Worm (Caenorhabditis elegans) whole organism, young adult: ENCODE data around the gene F07C6.3.

Source experiments
- B0019.2 ChIP-seq: fragments of 200-800 bp; sonication (Bioruptor generic); conservative IDR thresholded peaks from 2 replicates; pipeline ENCODE4 v1.3.6; 2022; ENCODE audit warnings: missing genetic modification reagents, missing genetic modification characterization, missing compliant biosample characterization
- C06A6.2 ChIP-seq: fragments of 200-800 bp; sonication (Bioruptor generic); conservative IDR thresholded peaks from 2 replicates; pipeline ENCODE4 v1.3.6; 2022; ENCODE audit warnings: missing genetic modification characterization, missing compliant biosample characterization
- C17E4.6 ChIP-seq: fragments of 200-800 bp; sonication (Bioruptor generic); IDR thresholded peaks from 2 replicates; pipeline ENCODE4 v1.3.6; 2022; ENCODE audit warnings: missing genetic modification reagents, missing genetic modification characterization, missing compliant biosample characterization
- D2030.7 ChIP-seq: fragments of 200-800 bp; sonication (Bioruptor generic); IDR thresholded peaks from 2 replicates; pipeline ENCODE4 v1.3.6; 2022; ENCODE audit warnings: missing genetic modification reagents, missing genetic modification characterization, missing compliant biosample characterization
- F23B12.7 ChIP-seq: sonication (generic microtip); optimal IDR thresholded peaks from 2 replicates; lab custom pipeline; 2017; ENCODE audit warnings: missing genetic modification characterization, mild to moderate bottlenecking, missing compliant biosample characterization, antibody characterized with exemption, moderate library complexity; ENCODE audit not compliant: insufficient read depth
- F33H1.4 ChIP-seq: fragments of 200-800 bp; sonication (Bioruptor generic); IDR thresholded peaks from 2 replicates; pipeline ENCODE4 v1.3.6; 2022; ENCODE audit warnings: missing genetic modification reagents, missing genetic modification characterization, missing compliant biosample characterization
- F49E8.2 ChIP-seq: sonication (generic microtip); optimal IDR thresholded peaks from 3 replicates; lab custom pipeline; 2017; ENCODE audit warnings: missing genetic modification characterization, mild to moderate bottlenecking, missing compliant biosample characterization, antibody characterized with exemption, moderate library complexity; ENCODE audit not compliant: insufficient read depth
- T07F8.4 ChIP-seq: sonication (generic microtip); optimal IDR thresholded peaks from 2 replicates; lab custom pipeline; 2016; ENCODE audit warnings: mild to moderate bottlenecking, missing genetic modification characterization, moderate library complexity, missing compliant biosample characterization
- Y53G8AR.9 ChIP-seq: fragments of 200-800 bp; sonication (Bioruptor generic); conservative IDR thresholded peaks from 2 replicates; pipeline ENCODE4 v1.3.6; 2022; ENCODE audit warnings: missing genetic modification reagents, missing genetic modification characterization, missing compliant biosample characterization
- ama-1 ChIP-seq, 3 experiments: fragments of 150-350 bp in 1 of 3; sonication (generic microtip) in 2 of 3; optimal IDR thresholded peaks; 2 replicates each; lab custom pipeline; 2014 to 2018; ENCODE audit warnings: missing biosample characterization in 2 of 3, missing genetic modification characterization in 2 of 3, missing genetic modification reagents in 2 of 3
- aptf-2 ChIP-seq: fragments of 200-800 bp; sonication (Bioruptor generic); conservative IDR thresholded peaks from 2 replicates; pipeline ENCODE4 v1.3.6; 2022; ENCODE audit warnings: missing genetic modification reagents, missing genetic modification characterization, missing compliant biosample characterization
- aptf-3 ChIP-seq: fragments of 200-800 bp; sonication (Bioruptor generic); IDR thresholded peaks from 2 replicates; pipeline ENCODE4 v1.3.6; 2022; ENCODE audit warnings: missing genetic modification characterization, missing compliant biosample characterization
- athp-1 ChIP-seq: sonication (generic microtip); optimal IDR thresholded peaks from 2 replicates; lab custom pipeline; 2017; ENCODE audit warnings: mild to moderate bottlenecking, missing genetic modification characterization, missing compliant biosample characterization
- attf-5 ChIP-seq: fragments of 200-800 bp; sonication (Bioruptor generic); optimal IDR thresholded peaks from 2 replicates; lab custom pipeline; 2018; ENCODE audit warnings: mild to moderate bottlenecking, missing genetic modification characterization, missing compliant biosample characterization
- bed-1 ChIP-seq: fragments of 200-800 bp; sonication (Bioruptor generic); IDR thresholded peaks from 2 replicates; pipeline ENCODE4 v1.3.6; 2022; ENCODE audit warnings: missing genetic modification reagents, missing genetic modification characterization, missing compliant biosample characterization
- cebp-2 ChIP-seq: fragments of 200-800 bp; sonication (Bioruptor generic); IDR thresholded peaks from 2 replicates; pipeline ENCODE4 v1.3.6; 2022; ENCODE audit warnings: missing genetic modification characterization, missing compliant biosample characterization
- egl-44 ChIP-seq: fragments of 200-800 bp; sonication (Bioruptor generic); IDR thresholded peaks from 2 replicates; pipeline ENCODE4 v1.3.6; 2022; ENCODE audit warnings: missing genetic modification reagents, missing genetic modification characterization, missing compliant biosample characterization
- egrh-3 ChIP-seq: fragments of 200-800 bp; sonication (Bioruptor generic); IDR thresholded peaks from 2 replicates; pipeline ENCODE4 v1.3.6; 2022; ENCODE audit warnings: missing genetic modification reagents, missing genetic modification characterization, missing compliant biosample characterization
- ekl-4 ChIP-seq: fragments of 200-800 bp; sonication (Bioruptor generic); IDR thresholded peaks from 2 replicates; pipeline ENCODE4 v1.3.6; 2022; ENCODE audit warnings: missing genetic modification reagents, missing genetic modification characterization, missing compliant biosample characterization
- gei-17 ChIP-seq: fragments of 200-800 bp; sonication (Bioruptor generic); optimal IDR thresholded peaks from 2 replicates; lab custom pipeline; 2018; ENCODE audit warnings: mild to moderate bottlenecking, missing genetic modification characterization, missing compliant biosample characterization
- hlh-12 ChIP-seq: sonication (generic microtip); optimal IDR thresholded peaks from 2 replicates; lab custom pipeline; 2016; ENCODE audit warnings: missing genetic modification characterization, missing compliant biosample characterization
- hmg-1.2 ChIP-seq: fragments of 200-800 bp; sonication (Bioruptor generic); IDR thresholded peaks from 2 replicates; pipeline ENCODE4 v1.3.6; 2022; ENCODE audit warnings: missing genetic modification reagents, missing genetic modification characterization, missing compliant biosample characterization
- hrde-1 ChIP-seq: sonication (generic microtip); optimal IDR thresholded peaks from 2 replicates; lab custom pipeline; 2016; ENCODE audit warnings: missing genetic modification characterization, mild to moderate bottlenecking, missing compliant biosample characterization, moderate library complexity, missing genotype, missing genetic modification reagents, borderline replicate concordance
- hsf-1 ChIP-seq: fragments of 200-800 bp; sonication (Bioruptor generic); IDR thresholded peaks from 2 replicates; pipeline ENCODE4 v1.3.6; 2022; ENCODE audit warnings: missing genetic modification reagents, missing genetic modification characterization, missing compliant biosample characterization
- lag-1 ChIP-seq: fragments of 200-800 bp; sonication (Bioruptor generic); IDR thresholded peaks from 2 replicates; pipeline ENCODE4 v1.3.6; 2022; ENCODE audit warnings: missing genetic modification reagents, missing genetic modification characterization, missing compliant biosample characterization
- lir-1 ChIP-seq: fragments of 200-800 bp; sonication (Bioruptor generic); conservative IDR thresholded peaks from 2 replicates; pipeline ENCODE4 v1.3.6; 2022; ENCODE audit warnings: missing genetic modification reagents, missing genetic modification characterization, missing compliant biosample characterization
- madf-6 ChIP-seq: fragments of 200-800 bp; sonication (Bioruptor generic); IDR thresholded peaks from 2 replicates; pipeline ENCODE4 v1.3.6; 2022; ENCODE audit warnings: missing genetic modification reagents, missing genetic modification characterization, missing compliant biosample characterization
- mcd-1 ChIP-seq: fragments of 200-800 bp; sonication (Bioruptor generic); IDR thresholded peaks from 2 replicates; pipeline ENCODE4 v1.3.6; 2022; ENCODE audit warnings: missing genetic modification reagents, missing genetic modification characterization, missing compliant biosample characterization
- mes-4 ChIP-seq: sonication (generic microtip); optimal IDR thresholded peaks from 2 replicates; lab custom pipeline; 2016; ENCODE audit warnings: missing genotype, missing genetic modification characterization, missing compliant biosample characterization
- nfya-1 ChIP-seq: sonication (generic microtip); optimal IDR thresholded peaks from 2 replicates; lab custom pipeline; 2017; ENCODE audit warnings: antibody characterized with exemption, missing compliant biosample characterization, missing genetic modification characterization, borderline replicate concordance; ENCODE audit not compliant: insufficient read depth
- nhr-27 ChIP-seq: fragments of 200-800 bp; sonication (Bioruptor generic); optimal IDR thresholded peaks from 2 replicates; lab custom pipeline; 2018; ENCODE audit warnings: mild to moderate bottlenecking, missing genetic modification characterization, moderate library complexity, missing compliant biosample characterization
- nhr-80 ChIP-seq: sonication (generic microtip); optimal IDR thresholded peaks from 2 replicates; lab custom pipeline; 2016; ENCODE audit warnings: missing genetic modification characterization, missing compliant biosample characterization
- rpc-1 ChIP-seq, 2 experiments: fragments of 150-350 bp in 1 of 2; sonication (generic microtip) in 1 of 2; optimal IDR thresholded peaks; 2 replicates each; lab custom pipeline; 2014 to 2018; ENCODE audit warnings: missing biosample characterization in 1 of 2, missing genetic modification characterization in 1 of 2, missing genetic modification reagents in 1 of 2, missing genotype in 1 of 2
- sdz-38 ChIP-seq: sonication (generic microtip); optimal IDR thresholded peaks from 2 replicates; lab custom pipeline; 2016; ENCODE audit warnings: missing genotype, missing genetic modification characterization, missing compliant biosample characterization
- snpc-1.1 ChIP-seq: sonication (generic microtip); optimal IDR thresholded peaks from 2 replicates; lab custom pipeline; 2017; ENCODE audit warnings: missing genetic modification characterization, mild to moderate bottlenecking, missing compliant biosample characterization, antibody characterized with exemption, moderate library complexity, missing genotype, missing genetic modification reagents; ENCODE audit not compliant: insufficient read depth
- snpc-1.3 ChIP-seq: sonication (generic microtip); optimal IDR thresholded peaks from 2 replicates; lab custom pipeline; 2017; ENCODE audit warnings: missing genetic modification characterization, mild to moderate bottlenecking, missing compliant biosample characterization, antibody characterized with exemption, moderate library complexity, missing genotype, missing genetic modification reagents; ENCODE audit not compliant: insufficient read depth
- snpc-3.4 ChIP-seq: sonication (generic microtip); optimal IDR thresholded peaks from 2 replicates; lab custom pipeline; 2017; ENCODE audit warnings: missing genetic modification characterization, mild to moderate bottlenecking, missing compliant biosample characterization, antibody characterized with exemption, moderate library complexity, missing genotype, missing genetic modification reagents
- snpc-4 ChIP-seq, 5 experiments: fragments of 150-350 bp in 1 of 5; sonication (generic microtip) in 4 of 5; optimal IDR thresholded peaks; 2 replicates each; lab custom pipeline; 2014 to 2018; ENCODE audit warnings: missing genetic modification characterization in 5 of 5, missing biosample characterization in 3 of 5, antibody characterized with exemption in 2 of 5, mild to moderate bottlenecking in 2 of 5, missing compliant biosample characterization in 2 of 5, missing genotype in 2 of 5, moderate library complexity in 2 of 5, missing genetic modification reagents in 1 of 5
- tbp1 ChIP-seq: fragments of 200-800 bp; sonication (Bioruptor generic); optimal IDR thresholded peaks from 2 replicates; lab custom pipeline; 2018; ENCODE audit warnings: mild to moderate bottlenecking, missing genetic modification characterization, missing compliant biosample characterization
- xnd-1 ChIP-seq: sonication (generic microtip); optimal IDR thresholded peaks from 2 replicates; lab custom pipeline; 2016; ENCODE audit warnings: missing genotype, missing genetic modification reagents, missing genetic modification characterization, missing compliant biosample characterization
- zfh-2 ChIP-seq: fragments of 200-800 bp; sonication (Bioruptor generic); conservative IDR thresholded peaks from 2 replicates; pipeline ENCODE4 v1.3.6; 2022; ENCODE audit warnings: missing genetic modification reagents, missing genetic modification characterization, missing compliant biosample characterization

Gene F07C6.3

DNA sequence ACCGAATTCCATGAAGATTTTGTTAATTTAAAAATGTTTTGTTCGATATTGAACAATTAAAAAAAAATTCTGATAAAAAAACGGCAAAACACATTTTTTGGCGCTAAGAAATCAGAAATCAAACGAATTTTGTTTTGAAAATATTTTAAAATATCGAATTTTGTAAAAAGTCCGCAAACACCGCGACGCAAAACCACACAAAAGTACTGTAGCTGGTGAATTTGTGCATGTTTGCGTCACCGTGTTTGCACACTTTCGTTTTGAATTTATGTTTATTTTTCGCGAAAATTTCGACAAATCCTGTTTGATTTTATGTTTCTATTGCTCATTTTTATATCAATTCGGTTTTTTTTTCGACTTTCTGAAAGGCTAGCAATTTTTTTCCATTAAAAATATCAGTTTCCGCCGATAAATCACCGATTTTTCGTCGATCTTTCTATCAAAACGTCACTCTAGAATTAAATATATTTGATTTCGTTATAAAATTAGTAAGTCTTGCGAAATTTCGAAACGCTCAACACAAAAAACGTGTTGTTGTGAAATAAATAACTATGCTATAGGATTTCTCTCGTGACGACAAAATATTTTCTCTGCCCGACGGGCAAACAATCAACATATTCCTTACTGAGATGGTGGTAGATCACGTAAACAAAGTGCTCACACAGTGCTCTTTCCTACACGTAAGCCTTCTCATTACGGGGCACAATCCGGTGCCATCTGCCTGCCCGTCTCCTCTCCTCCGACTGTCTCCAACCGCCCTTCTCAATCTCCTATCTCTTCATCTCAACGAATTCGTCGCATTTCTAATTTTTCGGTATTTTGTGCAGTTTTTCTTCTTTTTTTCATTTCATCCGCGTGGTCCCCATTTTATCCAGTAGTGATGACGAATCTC, 42.8 kb downstream of the F07C6.3 start (continued):
- TF ChIP-seq F33H1.4: peak; percentile 70
- peak; percentile 66 for TF ChIP-seq snpc-1.3
- no peak for TF ChIP-seq nhr-80 (tag; lab: Kevin White, UChicago)
- peak; percentile 20 for TF ChIP-seq F23B12.7
- TF ChIP-seq madf-6 (GFP tag; lab: Robert Waterston, UW): peak; percentile 87
- TF ChIP-seq snpc-4 (GFP tag; optimal IDR thresholded peaks at IDR 0.05; lab: Kevin White, UChicago): peak; percentile 10
- TF ChIP-seq snpc-4 (tag; optimal IDR thresholded peaks at IDR 0.05; lab: Kevin White, UChicago): peak in 3 of 4 experiments; percentile 49 to 80 (median 68)
- no peak for TF ChIP-seq athp-1 (tag; lab: Kevin White, UChicago)
- TF ChIP-seq D2030.7 (GFP tag; lab: Robert Waterston, UW): peak; percentile 73
- peak; percentile 95 for TF ChIP-seq B0019.2 (GFP tag; lab: Robert Waterston, UW)
- peak; percentile 71 for TF ChIP-seq snpc-1.1 (tag; lab: Kevin White, UChicago)
- TF ChIP-seq egl-44 (GFP tag; lab: Robert Waterston, UW): no peak
- TF ChIP-seq snpc-3.4 (tag; lab: Kevin White, UChicago): peak; percentile 83
- TF ChIP-seq xnd-1 (tag; lab: Kevin White, UChicago): peak; percentile 60
- peak; percentile 62 for TF ChIP-seq F49E8.2 (tag; lab: Kevin White, UChicago)
- peak; percentile 37 for TF ChIP-seq tbp1 (GFP tag; lab: Kevin White, UChicago)
- peak; percentile 20; the same call in 1 of the 2 replicates for TF ChIP-seq hmg-1.2

DNA sequence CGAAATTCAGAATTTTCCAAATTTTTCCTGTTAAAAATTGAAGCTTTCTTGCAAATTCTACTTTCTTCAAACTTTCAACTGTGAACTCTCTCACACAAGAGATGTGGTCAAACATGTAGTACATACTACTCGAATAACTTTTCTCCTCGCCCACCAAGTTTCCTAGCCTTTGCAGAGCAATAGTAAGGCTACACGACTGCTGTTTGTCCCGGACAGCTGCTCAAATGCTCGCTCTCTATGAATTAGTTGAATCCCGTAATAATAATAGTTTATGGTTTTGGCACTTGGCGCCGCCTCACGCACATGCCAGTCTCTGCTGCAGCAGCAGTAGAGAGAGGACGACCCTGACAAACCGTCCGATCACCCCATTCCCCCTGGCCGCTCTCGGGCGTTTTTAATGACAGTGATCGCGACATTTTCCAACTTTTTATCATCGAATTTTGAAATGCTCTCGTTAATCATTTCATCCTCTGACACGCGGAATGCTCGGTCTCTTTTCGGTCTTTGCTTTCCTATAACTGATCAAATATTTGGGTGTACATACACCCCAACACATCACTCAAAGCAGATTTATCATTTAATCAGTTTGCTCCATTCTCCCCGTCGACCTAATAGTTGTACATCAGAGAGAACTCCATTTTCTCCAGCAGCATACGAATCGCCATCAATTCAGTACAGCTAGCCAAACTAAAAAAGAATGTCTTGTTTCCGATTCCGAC, 44.8 kb downstream of the F07C6.3 start:
- TF ChIP-seq hrde-1 (tag; lab: Kevin White, UChicago) (no peak), Y53G8AR.9 (GFP tag; lab: Robert Waterston, UW) (no peak), C06A6.2 (GFP tag; lab: Robert Waterston, UW) (no peak), C17E4.6 (GFP tag; lab: Robert Waterston, UW) (no peak), lir-1 (GFP tag; lab: Robert Waterston, UW) (no peak), zfh-2 (GFP tag; lab: Robert Waterston, UW) (peak; percentile 91), ama-1 (optimal IDR thresholded peaks at IDR 0.05; lab: Kevin White, UChicago) (no peak), ama-1 (GFP tag; optimal IDR thresholded peaks at IDR 0.05; lab: Kevin White, UChicago) (no peak), gei-17 (GFP tag; lab: Kevin White, UChicago) (peak; percentile 1), T07F8.4 (tag; lab: Kevin White, UChicago) (no peak), mes-4 (tag; lab: Kevin White, UChicago) (no peak), cebp-2 (GFP tag; lab: Robert Waterston, UW) (no peak), nhr-27 (tag; lab: Kevin White, UChicago) (no peak), mcd-1 (GFP tag; lab: Robert Waterston, UW) (no peak), hsf-1 (GFP tag; lab: Robert Waterston, UW) (no peak), tbp1 (GFP tag; lab: Kevin White, UChicago) (peak; percentile 14), attf-5 (peak; percentile 41), lag-1 (GFP tag; lab: Robert Waterston, UW) (no peak), aptf-3 (GFP tag; lab: Robert Waterston, UW) (no peak), snpc-4 (GFP tag; optimal IDR thresholded peaks at IDR 0.05; lab: Kevin White, UChicago) (no peak), snpc-4 (tag; optimal IDR thresholded peaks at IDR 0.05; lab: Kevin White, UChicago) (peak in 2 of 4 experiments; percentile 2 to 38), egrh-3 (GFP tag; lab: Robert Waterston, UW) (no peak), madf-6 (GFP tag; lab: Robert Waterston, UW) (no peak), rpc-1 (optimal IDR thresholded peaks at IDR 0.05; lab: Kevin White, UChicago) (no peak), rpc-1 (tag; optimal IDR thresholded peaks at IDR 0.05; lab: Kevin White, UChicago) (no peak), egl-44 (GFP tag; lab: Robert Waterston, UW) (peak; percentile 30; the same call in 1 of the 2 replicates), hlh-12 (tag; lab: Kevin White, UChicago) (no peak), ekl-4 (GFP tag; lab: Robert Waterston, UW) (no peak), nfya-1 (tag; lab: Kevin White, UChicago) (no peak), aptf-2 (no peak), bed-1 (GFP tag; lab: Robert Waterston, UW) (no peak), sdz-38 (no peak)
